Fruit fly (Drosophila melanogaster) whole organism, embryonic: ENCODE data around the gene LysRS.

Experiments used
- Atf3 ChIP-seq: fragments of 200-800 bp; sonication (Bioruptor generic); optimal IDR thresholded peaks from 3 replicates; lab custom pipeline; 2016; ENCODE audit warnings: missing biosample characterization, missing genetic modification characterization
- Bdp1 ChIP-seq: fragments of 200-800 bp; sonication (Bioruptor generic); optimal IDR thresholded peaks from 3 replicates; lab custom pipeline; 2016; ENCODE audit warnings: missing biosample characterization, missing genetic modification characterization
- CG11696 ChIP-seq: fragments of 200-800 bp; sonication (Bioruptor generic); IDR thresholded peaks from 2 replicates; pipeline ENCODE4 v1.3.6; 2022; ENCODE audit warnings: missing biosample characterization, missing genetic modification characterization
- CG15696 ChIP-seq: fragments of 200-800 bp; sonication (Bioruptor generic); optimal IDR thresholded peaks from 2 replicates; lab custom pipeline; 2019; ENCODE audit warnings: missing biosample characterization, mild to moderate bottlenecking, missing genetic modification characterization, moderate library complexity
- CG16863 ChIP-seq: fragments of 200-800 bp; sonication (Bioruptor generic); optimal IDR thresholded peaks from 3 replicates; lab custom pipeline; 2016; ENCODE audit warnings: missing biosample characterization, missing genetic modification characterization
- CG18011 ChIP-seq: fragments of 200-800 bp; sonication (Bioruptor generic); optimal IDR thresholded peaks from 2 replicates; lab custom pipeline; 2017; ENCODE audit warnings: missing biosample characterization, missing genetic modification characterization, mild to moderate bottlenecking, moderate library complexity, missing genotype
- CG2199 ChIP-seq: fragments of 200-800 bp; sonication (Bioruptor generic); IDR thresholded peaks from 3 replicates; pipeline ENCODE4 v1.3.6; 2022; ENCODE audit warnings: missing biosample characterization, missing genetic modification characterization
- CG34422 ChIP-seq: fragments of 200-800 bp; sonication (Bioruptor generic); IDR thresholded peaks from 3 replicates; pipeline ENCODE4 v1.3.6; 2022; ENCODE audit warnings: missing biosample characterization, missing genetic modification characterization
- CG4328 ChIP-seq: fragments of 200-800 bp; sonication (Bioruptor generic); optimal IDR thresholded peaks from 3 replicates; lab custom pipeline; 2017; ENCODE audit warnings: missing biosample characterization, missing genetic modification reagents, missing genetic modification characterization
- CG43689 ChIP-seq: fragments of 200-800 bp; sonication (Bioruptor generic); IDR thresholded peaks from 2 replicates; pipeline ENCODE4 v1.3.6; 2022; ENCODE audit warnings: missing biosample characterization, missing genetic modification characterization
- CG4404 ChIP-seq: fragments of 200-800 bp; sonication (Bioruptor generic); IDR thresholded peaks from 2 replicates; pipeline ENCODE4 v1.3.6; 2022; ENCODE audit warnings: missing biosample characterization, missing genetic modification characterization
- CG4820 ChIP-seq: fragments of 200-800 bp; sonication (Bioruptor generic); optimal IDR thresholded peaks from 3 replicates; lab custom pipeline; 2016; ENCODE audit warnings: missing biosample characterization, missing genetic modification characterization
- CG6272 ChIP-seq: fragments of 200-800 bp; sonication (Bioruptor generic); IDR thresholded peaks from 2 replicates; pipeline ENCODE4 v1.3.6; 2022; ENCODE audit warnings: missing biosample characterization, missing genetic modification characterization
- CG7357 ChIP-seq: fragments of 200-800 bp; sonication (Bioruptor generic); IDR thresholded peaks from 3 replicates; pipeline ENCODE4 v1.3.6; 2022; ENCODE audit warnings: missing biosample characterization, missing genetic modification characterization
- CG7372 ChIP-seq: fragments of 200-800 bp; sonication (Bioruptor generic); IDR thresholded peaks from 2 replicates; pipeline ENCODE4 v1.3.6; 2022; ENCODE audit warnings: missing biosample characterization, missing genetic modification characterization
- CG9932 ChIP-seq: fragments of 200-800 bp; sonication (Bioruptor generic); IDR thresholded peaks from 2 replicates; pipeline ENCODE4 v1.3.6; 2022; ENCODE audit warnings: missing biosample characterization, missing genetic modification characterization
- Dad ChIP-seq: fragments of 200-800 bp; sonication (Bioruptor generic); optimal IDR thresholded peaks from 3 replicates; lab custom pipeline; 2016; ENCODE audit warnings: missing biosample characterization, missing genetic modification characterization
- Dbx ChIP-seq: fragments of 200-800 bp; sonication (Bioruptor generic); IDR thresholded peaks from 3 replicates; pipeline ENCODE4 v1.3.6; 2022; ENCODE audit warnings: missing biosample characterization, missing genetic modification characterization
- E2f2 ChIP-seq: fragments of 200-800 bp; sonication (Bioruptor generic); IDR thresholded peaks from 2 replicates; pipeline ENCODE4 v1.3.6; 2022; ENCODE audit warnings: missing biosample characterization, missing genetic modification characterization
- Fer1 ChIP-seq: fragments of 200-800 bp; sonication (Bioruptor generic); optimal IDR thresholded peaks from 2 replicates; lab custom pipeline; 2017; ENCODE audit warnings: missing biosample characterization, mild to moderate bottlenecking, missing genetic modification characterization
- Gsc ChIP-seq: fragments of 200-800 bp; sonication (Bioruptor generic); IDR thresholded peaks from 2 replicates; pipeline ENCODE4 v1.3.6; 2022; ENCODE audit warnings: missing biosample characterization, missing genetic modification characterization
- Hand ChIP-seq: fragments of 200-800 bp; sonication (Bioruptor generic); optimal IDR thresholded peaks from 2 replicates; lab custom pipeline; 2017; ENCODE audit warnings: mild to moderate bottlenecking, missing biosample characterization, missing genetic modification reagents, missing genetic modification characterization
- Hr51 ChIP-seq, 2 experiments: fragments of 200-800 bp; sonication (Bioruptor generic); optimal IDR thresholded peaks; 2 replicates in 1 of 2; 3 replicates in 1 of 2; lab custom pipeline; 2016 to 2018; ENCODE audit warnings: missing biosample characterization in 2 of 2, missing genetic modification characterization in 2 of 2, mild to moderate bottlenecking in 1 of 2, moderate library complexity in 1 of 2
- Meics ChIP-seq: fragments of 200-800 bp; sonication (Bioruptor generic); optimal IDR thresholded peaks from 2 replicates; lab custom pipeline; 2017; ENCODE audit warnings: missing biosample characterization, mild to moderate bottlenecking, missing genetic modification characterization
- Nf-YB ChIP-seq: fragments of 200-800 bp; sonication (Bioruptor generic); optimal IDR thresholded peaks from 3 replicates; lab custom pipeline; 2019; ENCODE audit warnings: missing biosample characterization, mild to moderate bottlenecking, missing genetic modification characterization, moderate library complexity
- PHDP ChIP-seq: fragments of 200-800 bp; sonication (Bioruptor generic); optimal IDR thresholded peaks from 3 replicates; lab custom pipeline; 2018; ENCODE audit warnings: missing biosample characterization, mild to moderate bottlenecking, missing genetic modification characterization, moderate library complexity
- Sry-β ChIP-seq: fragments of 200-800 bp; sonication (Bioruptor generic); optimal IDR thresholded peaks from 2 replicates; lab custom pipeline; 2018; ENCODE audit warnings: missing biosample characterization, mild to moderate bottlenecking, missing genetic modification characterization, moderate library complexity
- aop ChIP-seq: fragments of 200-800 bp; sonication (Bioruptor generic); IDR thresholded peaks from 2 replicates; pipeline ENCODE4 v1.3.6; 2022; ENCODE audit warnings: missing biosample characterization, missing genetic modification characterization
- btn ChIP-seq: fragments of 200-800 bp; sonication (Bioruptor generic); optimal IDR thresholded peaks from 2 replicates; lab custom pipeline; 2016; ENCODE audit warnings: missing biosample characterization, missing genetic modification characterization
- caup ChIP-seq: fragments of 200-800 bp; sonication (Bioruptor generic); optimal IDR thresholded peaks from 3 replicates; lab custom pipeline; 2017; ENCODE audit warnings: missing biosample characterization, mild to moderate bottlenecking, missing genetic modification characterization, moderate library complexity; ENCODE audit not compliant: severe bottlenecking
- chn ChIP-seq: fragments of 200-800 bp; sonication (Bioruptor generic); optimal IDR thresholded peaks from 2 replicates; lab custom pipeline; 2016; ENCODE audit warnings: missing biosample characterization, missing genetic modification characterization
- dysf ChIP-seq: fragments of 200-800 bp; sonication (Bioruptor generic); IDR thresholded peaks from 3 replicates; pipeline ENCODE4 v1.3.6; 2022; ENCODE audit warnings: missing biosample characterization, missing genetic modification characterization
- en ChIP-seq: fragments of 200-800 bp; sonication (Bioruptor generic); optimal IDR thresholded peaks from 2 replicates; lab custom pipeline; 2016; ENCODE audit warnings: missing biosample characterization, missing genetic modification characterization
- gcm ChIP-seq: fragments of 200-800 bp; sonication (Bioruptor generic); optimal IDR thresholded peaks from 2 replicates; lab custom pipeline; 2019; ENCODE audit warnings: missing biosample characterization, mild to moderate bottlenecking, missing genetic modification characterization, moderate library complexity
- grau ChIP-seq: fragments of 200-800 bp; optimal IDR thresholded peaks from 3 replicates; lab custom pipeline; 2019; ENCODE audit warnings: missing biosample characterization, mild to moderate bottlenecking, missing genetic modification characterization, moderate library complexity
- grn ChIP-seq: fragments of 200-800 bp; sonication (Bioruptor generic); optimal IDR thresholded peaks from 3 replicates; lab custom pipeline; 2017; ENCODE audit warnings: missing biosample characterization, missing genetic modification characterization
- gro ChIP-seq: fragments of 200-800 bp; sonication (Bioruptor generic); optimal IDR thresholded peaks from 2 replicates; lab custom pipeline; 2016; ENCODE audit warnings: missing biosample characterization, missing genetic modification characterization
- ind ChIP-seq: fragments of 200-800 bp; sonication (Bioruptor generic); optimal IDR thresholded peaks from 3 replicates; lab custom pipeline; 2016; ENCODE audit warnings: missing biosample characterization, missing genetic modification characterization
- kni ChIP-seq: fragments of 200-800 bp; sonication (Bioruptor generic); optimal IDR thresholded peaks from 3 replicates; lab custom pipeline; 2017; ENCODE audit warnings: mild to moderate bottlenecking, missing biosample characterization, missing genetic modification reagents, missing genetic modification characterization
- lab ChIP-seq: fragments of 200-800 bp; sonication (Bioruptor generic); optimal IDR thresholded peaks from 3 replicates; lab custom pipeline; 2017; ENCODE audit warnings: missing biosample characterization, missing genetic modification characterization, mild to moderate bottlenecking, moderate library complexity, missing genetic modification reagents
- mam ChIP-seq: fragments of 200-800 bp; sonication (Bioruptor generic); optimal IDR thresholded peaks from 3 replicates; lab custom pipeline; 2016; ENCODE audit warnings: missing biosample characterization, missing genetic modification characterization
- nerfin-2 ChIP-seq: fragments of 200-800 bp; sonication (Bioruptor generic); IDR thresholded peaks from 2 replicates; pipeline ENCODE4 v1.3.6; 2022; ENCODE audit warnings: missing biosample characterization, missing genetic modification characterization; ENCODE audit not compliant: partially characterized antibody
- org-1 ChIP-seq: fragments of 200-800 bp; sonication (Bioruptor generic); optimal IDR thresholded peaks from 2 replicates; lab custom pipeline; 2017; ENCODE audit warnings: missing biosample characterization, missing genetic modification characterization
- phol ChIP-seq: fragments of 200-800 bp; sonication (Bioruptor generic); optimal IDR thresholded peaks from 3 replicates; lab custom pipeline; 2018; ENCODE audit warnings: missing biosample characterization, mild to moderate bottlenecking, missing genetic modification characterization, moderate library complexity
- pnt ChIP-seq: fragments of 200-800 bp; sonication (Bioruptor generic); optimal IDR thresholded peaks from 3 replicates; lab custom pipeline; 2016; ENCODE audit warnings: missing biosample characterization, missing genetic modification characterization
- sd ChIP-seq: fragments of 200-800 bp; sonication (Bioruptor generic); optimal IDR thresholded peaks from 3 replicates; lab custom pipeline; 2018; ENCODE audit warnings: missing biosample characterization, mild to moderate bottlenecking, missing genetic modification characterization, moderate library complexity
- sob ChIP-seq: fragments of 200-800 bp; sonication (Bioruptor generic); IDR thresholded peaks from 2 replicates; pipeline ENCODE4 v1.3.6; 2022; ENCODE audit warnings: missing biosample characterization, missing genetic modification characterization
- usp ChIP-seq: fragments of >200 bp; optimal IDR thresholded peaks from 2 replicates; lab custom pipeline; 2017; ENCODE audit warnings: missing biosample characterization, missing genetic modification characterization
- wek ChIP-seq: fragments of 200-800 bp; sonication (Bioruptor generic); optimal IDR thresholded peaks from 3 replicates; lab custom pipeline; 2018; ENCODE audit warnings: missing biosample characterization, mild to moderate bottlenecking, missing genetic modification characterization, moderate library complexity
- zen2 ChIP-seq: fragments of 200-800 bp; sonication (Bioruptor generic); IDR thresholded peaks from 3 replicates; pipeline ENCODE4 v1.3.6; 2022; ENCODE audit warnings: missing biosample characterization, missing genetic modification characterization; ENCODE audit not compliant: partially characterized antibody

The LysRS gene

dm6 chrX:9585359-9586002 lies 23.2 kb downstream of the LysRS start, which contains the start of gene Hex-A (continued):
- peak; percentile 99 for TF ChIP-seq PHDP (tag; lab: Kevin White, UChicago)
- TF ChIP-seq CG4404 (GFP tag; lab: Robert Waterston, UW): peak; percentile 51
- TF ChIP-seq CG4328 (GFP tag; lab: Kevin White, UChicago): peak; percentile 99
- peak; percentile 93 for TF ChIP-seq en (GFP tag; lab: Kevin White, UChicago)
- peak; percentile 97 for TF ChIP-seq caup (GFP tag; lab: Kevin White, UChicago)
- peak; percentile 84 for TF ChIP-seq ind (GFP tag; lab: Kevin White, UChicago)
- TF ChIP-seq Bdp1 (GFP tag; lab: Kevin White, UChicago): peak; percentile 82
- TF ChIP-seq grn (GFP tag; lab: Kevin White, UChicago): peak; percentile 80
- peak; percentile 92 for TF ChIP-seq mam
- no peak for TF ChIP-seq nerfin-2 (GFP tag; lab: Robert Waterston, UW)
- TF ChIP-seq btn: peak; percentile 81
- TF ChIP-seq CG9932 (GFP tag; lab: Robert Waterston, UW): peak; percentile 85
- peak; percentile 98 for TF ChIP-seq lab (GFP tag; lab: Kevin White, UChicago)
- peak; percentile 96 for TF ChIP-seq dysf (GFP tag; lab: Robert Waterston, UW)
- peak; percentile 85 for TF ChIP-seq CG7357 (GFP tag; lab: Robert Waterston, UW)
- TF ChIP-seq org-1 (GFP tag; lab: Kevin White, UChicago): peak; percentile 96
- peak; percentile 91 for TF ChIP-seq sob (GFP tag; lab: Robert Waterston, UW)
- TF ChIP-seq CG2199 (GFP tag; lab: Robert Waterston, UW): peak; percentile 38; the same call in 1 of the 3 replicates
- peak; percentile 84 for TF ChIP-seq CG15696 (tag; lab: Kevin White, UChicago)
- no peak for TF ChIP-seq usp
- TF ChIP-seq Atf3: peak; percentile 87
- TF ChIP-seq sd (tag; lab: Kevin White, UChicago): peak; percentile 92
- no peak; the same call in 2 of the 3 replicates for TF ChIP-seq zen2 (GFP tag; lab: Robert Waterston, UW)
- TF ChIP-seq aop: peak; percentile 77
- TF ChIP-seq Dad: peak; percentile 90
- peak; percentile 36 for TF ChIP-seq Sry-β
- peak; percentile 77 for TF ChIP-seq E2f2 (GFP tag; lab: Robert Waterston, UW)
- TF ChIP-seq CG4820 (GFP tag; lab: Kevin White, UChicago): peak; percentile 100
- TF ChIP-seq CG16863: peak; percentile 86
- peak; percentile 98 for TF ChIP-seq kni (GFP tag; lab: Kevin White, UChicago)
- peak; percentile 87 for TF ChIP-seq CG18011
- peak; percentile 97 for TF ChIP-seq gcm (GFP tag; lab: Kevin White, UChicago)
- TF ChIP-seq Gsc (GFP tag; lab: Robert Waterston, UW): peak; percentile 24; the same call in 1 of the 2 replicates
- TF ChIP-seq CG34422 (GFP tag; lab: Robert Waterston, UW): peak; percentile 86
- TF ChIP-seq gro (GFP tag; lab: Kevin White, UChicago): peak; percentile 96
- peak; percentile 98 for TF ChIP-seq Meics (GFP tag; lab: Kevin White, UChicago)
- peak; percentile 82 for TF ChIP-seq pnt
- TF ChIP-seq grau (tag; lab: Kevin White, UChicago): peak; percentile 98
- peak; percentile 87 for TF ChIP-seq Nf-YB (GFP tag; lab: Kevin White, UChicago)
- peak; percentile 92 for TF ChIP-seq Dbx (GFP tag; lab: Robert Waterston, UW)
- TF ChIP-seq phol (tag; lab: Kevin White, UChicago): peak; percentile 97
- peak; percentile 61 for TF ChIP-seq CG6272 (GFP tag; lab: Robert Waterston, UW)
- TF ChIP-seq CG11696 (GFP tag; lab: Robert Waterston, UW): peak; percentile 69
- TF ChIP-seq wek: peak; percentile 79
- peak; percentile 90 for TF ChIP-seq chn (GFP tag; lab: Kevin White, UChicago)
- peak; percentile 81 for TF ChIP-seq CG43689 (GFP tag; lab: Robert Waterston, UW)
- TF ChIP-seq Fer1 (GFP tag; lab: Kevin White, UChicago): peak; percentile 99
- peak; percentile 99 for TF ChIP-seq Hand (GFP tag; lab: Kevin White, UChicago)
- TF ChIP-seq CG7372: peak; percentile 91
- TF ChIP-seq Hr51 (GFP tag; optimal IDR thresholded peaks at IDR 0.05; lab: Kevin White, UChicago): peak; percentile 86 to 99
